Fruit fly (Drosophila melanogaster): ENCODE results near the gene CG9098.
A peak's percentile ranks its signal among the peaks of the same experiment; 100 is the strongest.

The CG9098 gene

DNA sequence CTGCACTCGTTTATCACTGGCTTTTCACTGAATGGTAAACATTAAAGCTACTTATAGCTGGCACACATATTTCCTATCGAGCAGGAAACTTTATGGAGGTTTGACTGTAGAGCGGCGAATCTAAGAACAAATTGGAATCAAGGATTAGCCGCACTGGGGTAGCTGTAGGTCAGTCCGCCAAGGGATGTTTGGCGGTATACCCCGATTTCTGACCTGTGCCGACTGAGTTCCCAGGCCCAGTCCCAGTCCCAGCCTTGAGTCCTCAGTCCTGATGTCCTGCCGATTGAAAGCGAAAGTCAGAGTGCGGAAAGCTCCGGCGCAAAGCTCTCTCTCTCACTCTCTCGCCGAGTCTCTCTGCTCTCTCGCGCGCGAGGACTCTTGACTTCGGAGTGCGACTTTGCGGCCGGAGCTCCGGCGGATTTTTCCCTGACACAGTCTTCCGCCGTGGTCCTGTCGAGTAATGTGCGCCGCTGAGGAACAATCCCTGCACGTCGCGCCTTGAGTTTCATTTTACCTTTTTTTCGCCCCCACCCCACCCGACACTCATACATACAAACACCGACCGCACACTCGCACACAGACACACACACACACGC is 41.8 kb upstream of the CG9098 start, which contains the start of gene CG13995 (continued):
- TF ChIP-seq Hr51 (GFP tag; optimal IDR thresholded peaks at IDR 0.05) (peak in 1 of 2 experiments; percentile 75), Ada2b (GFP tag; IDR thresholded peaks at IDR 0.05) (no peak), CG32767 (GFP tag; IDR thresholded peaks at IDR 0.05) (0 out of 2 replicates have a peak, but pooled peaks have one; percentile 26), CG13775 (GFP tag; optimal IDR thresholded peaks at IDR 0.05) (no peak), Sox102F (GFP tag; optimal IDR thresholded peaks at IDR 0.05) (no peak), CG10979 (tag; optimal IDR thresholded peaks at IDR 0.05) (no peak), Nf-YC (tag; optimal IDR thresholded peaks at IDR 0.05) (no peak)

DNA sequence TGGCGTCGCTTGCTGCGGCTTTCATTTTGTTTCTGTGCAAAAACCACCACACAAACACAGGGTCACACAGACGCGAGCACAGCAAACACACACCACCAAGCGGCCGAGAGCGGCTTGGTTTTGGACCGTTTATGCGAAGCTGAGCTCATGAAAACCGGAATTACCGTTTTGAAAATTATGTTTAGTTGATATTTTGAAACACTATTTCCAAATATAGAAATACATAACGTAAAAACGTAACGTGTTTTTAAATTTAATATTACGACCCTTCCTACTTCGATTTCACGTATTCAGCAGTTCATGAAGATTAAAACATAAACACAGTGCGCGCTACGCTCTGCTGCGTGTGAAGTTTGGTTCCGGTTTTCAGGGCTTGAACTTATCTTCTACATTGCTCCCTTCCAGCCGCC is 39.1 kb upstream of the CG9098 start:
- TF ChIP-seq CG11723 (GFP tag; optimal IDR thresholded peaks at IDR 0.05) (peak; percentile 95), Atf-2 (GFP tag; optimal IDR thresholded peaks at IDR 0.05) (peak; percentile 86), CG7556 (GFP tag; optimal IDR thresholded peaks at IDR 0.05) (peak; percentile 97), CG6654 (GFP tag; optimal IDR thresholded peaks at IDR 0.05) (peak; percentile 82), chn (GFP tag; optimal IDR thresholded peaks at IDR 0.05) (peak; percentile 92), dmrt99B (tag; optimal IDR thresholded peaks at IDR 0.05) (peak; percentile 97), HHEX (GFP tag; optimal IDR thresholded peaks at IDR 0.05) (peak; percentile 97), croc (GFP tag; conservative IDR thresholded peaks at IDR 0.05) (peak; percentile 82), sens-2 (GFP tag; IDR thresholded peaks at IDR 0.05) (peak; percentile 95), CG3995 (GFP tag; optimal IDR thresholded peaks at IDR 0.05) (peak; percentile 66), D (optimal IDR thresholded peaks at IDR 0.05) (no peak), D (GFP tag; optimal IDR thresholded peaks at IDR 0.05) (peak; percentile 93), B-H2 (GFP tag; optimal IDR thresholded peaks at IDR 0.05) (peak; percentile 97), hb (GFP tag; IDR thresholded peaks at IDR 0.05; ENCODE audit: partially characterized antibody) (no peak), Blimp-1 (GFP tag; optimal IDR thresholded peaks at IDR 0.05) (peak; percentile 96), CG10431 (GFP tag; optimal IDR thresholded peaks at IDR 0.05) (peak; percentile 92), ewg (GFP tag; optimal IDR thresholded peaks at IDR 0.05) (peak; percentile 88), CG6689 (GFP tag; IDR thresholded peaks at IDR 0.05) (peak; percentile 94), tgo (GFP tag; IDR thresholded peaks at IDR 0.05) (peak; percentile 94), CG7963 (GFP tag; IDR thresholded peaks at IDR 0.05; ENCODE audit: partially characterized antibody) (no peak), CG12942 (GFP tag; optimal IDR thresholded peaks at IDR 0.05) (peak; percentile 87), kay (GFP tag; optimal IDR thresholded peaks at IDR 0.05) (peak; percentile 87), CG14014 (GFP tag; IDR thresholded peaks at IDR 0.05) (peak; percentile 96), org-1 (GFP tag; optimal IDR thresholded peaks at IDR 0.05) (peak; percentile 96), gcm2 (GFP tag; optimal IDR thresholded peaks at IDR 0.05) (peak; percentile 81), NfI (GFP tag; optimal IDR thresholded peaks at IDR 0.05) (peak; percentile 95), wek (GFP tag; optimal IDR thresholded peaks at IDR 0.05) (peak; percentile 91), CG10267 (tag; optimal IDR thresholded peaks at IDR 0.05) (peak; percentile 95), PHDP (tag; optimal IDR thresholded peaks at IDR 0.05) (peak; percentile 99), so (GFP tag; IDR thresholded peaks at IDR 0.05) (peak; percentile 95), CG6683 (GFP tag; optimal IDR thresholded peaks at IDR 0.05) (peak; percentile 95), kni (GFP tag; optimal IDR thresholded peaks at IDR 0.05) (peak; percentile 90), CG1602 (GFP tag; optimal IDR thresholded peaks at IDR 0.05) (peak; percentile 87), Neu2 (GFP tag; optimal IDR thresholded peaks at IDR 0.05; ENCODE audit: borderline replicate concordance) (peak; percentile 58), Antp (GFP tag; optimal IDR thresholded peaks at IDR 0.05) (peak; percentile 89), Bdp1 (GFP tag; optimal IDR thresholded peaks at IDR 0.05) (peak; percentile 85), CG17186 (GFP tag; optimal IDR thresholded peaks at IDR 0.05) (peak; percentile 79), CG10462 (GFP tag; optimal IDR thresholded peaks at IDR 0.05) (peak; percentile 80), yki (optimal IDR thresholded peaks at IDR 0.05) (no peak), hbn (GFP tag; IDR thresholded peaks at IDR 0.05; ENCODE audit: partially characterized antibody) (no peak), cg (GFP tag; optimal IDR thresholded peaks at IDR 0.05) (peak; percentile 93)

All from whole organism, embryonic.